Fruit fly (Drosophila melanogaster) whole organism, prepupa: ENCODE data around the gene cad.
A peak's percentile ranks its signal among the peaks of the same experiment; 100 is the strongest.

Experiments
- Blimp-1 ChIP-seq: fragments of 200-800 bp; sonication (Bioruptor generic); optimal IDR thresholded peaks from 3 replicates; lab custom pipeline; 2017; ENCODE audit warnings: missing biosample characterization, missing genetic modification characterization, mild to moderate bottlenecking, moderate library complexity, missing genetic modification reagents
- CG10631 ChIP-seq: fragments of 200-800 bp; sonication (Bioruptor generic); optimal IDR thresholded peaks from 2 replicates; lab custom pipeline; 2016; ENCODE audit warnings: missing biosample characterization, missing genetic modification characterization
- CG10669 ChIP-seq: fragments of 200-800 bp; sonication (Bioruptor generic); optimal IDR thresholded peaks from 3 replicates; lab custom pipeline; 2018; ENCODE audit warnings: missing biosample characterization, mild to moderate bottlenecking, missing genetic modification characterization, moderate library complexity
- CG11294 ChIP-seq: fragments of 200-800 bp; sonication (Bioruptor generic); IDR thresholded peaks from 2 replicates; pipeline ENCODE4 v1.3.6; 2022; ENCODE audit warnings: missing biosample characterization, missing genetic modification characterization
- CG11762 ChIP-seq: fragments of 200-800 bp; sonication (Bioruptor generic); optimal IDR thresholded peaks from 3 replicates; lab custom pipeline; 2016; ENCODE audit warnings: missing biosample characterization, missing genetic modification characterization; ENCODE audit not compliant: insufficient read depth
- CG11902 ChIP-seq: fragments of 200-800 bp; sonication (Bioruptor generic); optimal IDR thresholded peaks from 3 replicates; lab custom pipeline; 2016; ENCODE audit warnings: missing biosample characterization, missing genetic modification characterization
- CG15336 ChIP-seq: fragments of 200-800 bp; sonication (Bioruptor generic); IDR thresholded peaks from 2 replicates; pipeline ENCODE4 v1.3.6; 2022; ENCODE audit warnings: missing biosample characterization, missing genetic modification characterization
- CG1621 ChIP-seq: fragments of 200-800 bp; sonication (Bioruptor generic); optimal IDR thresholded peaks from 3 replicates; lab custom pipeline; 2018; ENCODE audit warnings: missing biosample characterization, mild to moderate bottlenecking, missing genetic modification characterization
- CG16779 ChIP-seq: fragments of 200-800 bp; sonication (Bioruptor generic); optimal IDR thresholded peaks from 3 replicates; lab custom pipeline; 2017; ENCODE audit warnings: missing biosample characterization, mild to moderate bottlenecking, missing genetic modification characterization
- CG3032 ChIP-seq: fragments of 200-800 bp; optimal IDR thresholded peaks from 2 replicates; lab custom pipeline; 2019; ENCODE audit warnings: missing biosample characterization, mild to moderate bottlenecking, missing genetic modification characterization, moderate library complexity
- CG31627 ChIP-seq: fragments of 200-800 bp; sonication (Bioruptor generic); optimal IDR thresholded peaks from 3 replicates; lab custom pipeline; 2016; ENCODE audit warnings: missing biosample characterization, missing genetic modification characterization
- CG32006 ChIP-seq: fragments of 200-800 bp; sonication (Bioruptor generic); optimal IDR thresholded peaks from 3 replicates; lab custom pipeline; 2017; ENCODE audit warnings: missing biosample characterization, mild to moderate bottlenecking, missing genetic modification characterization
- CG34406 ChIP-seq: fragments of 200-800 bp; sonication (Bioruptor generic); optimal IDR thresholded peaks from 3 replicates; lab custom pipeline; 2016; ENCODE audit warnings: missing biosample characterization, missing genetic modification characterization
- CG4318 ChIP-seq: fragments of 200-800 bp; sonication (Bioruptor generic); optimal IDR thresholded peaks from 3 replicates; lab custom pipeline; 2017; ENCODE audit warnings: missing biosample characterization, mild to moderate bottlenecking, missing genetic modification characterization
- CG6163 ChIP-seq: fragments of 200-800 bp; sonication (Bioruptor generic); IDR thresholded peaks from 3 replicates; pipeline ENCODE4 v1.3.6; 2022; ENCODE audit warnings: missing biosample characterization, missing genetic modification characterization
- CG6276 ChIP-seq: fragments of 200-800 bp; sonication (Bioruptor generic); optimal IDR thresholded peaks from 2 replicates; lab custom pipeline; 2017; ENCODE audit warnings: missing biosample characterization, mild to moderate bottlenecking, missing genetic modification characterization
- CG6808 ChIP-seq: fragments of 200-800 bp; sonication (Bioruptor generic); optimal IDR thresholded peaks from 3 replicates; lab custom pipeline; 2017; ENCODE audit warnings: missing biosample characterization, missing genetic modification characterization, mild to moderate bottlenecking, moderate library complexity, missing genetic modification reagents
- CG6854 ChIP-seq: fragments of 200-800 bp; sonication (Bioruptor generic); optimal IDR thresholded peaks from 2 replicates; lab custom pipeline; 2017; ENCODE audit warnings: missing biosample characterization, mild to moderate bottlenecking, missing genetic modification characterization
- CG7368 ChIP-seq: fragments of 200-800 bp; sonication (Bioruptor generic); optimal IDR thresholded peaks from 3 replicates; lab custom pipeline; 2016; ENCODE audit warnings: missing biosample characterization, missing genetic modification characterization
- CG8119 ChIP-seq: fragments of 200-800 bp; sonication (Bioruptor generic); IDR thresholded peaks from 3 replicates; pipeline ENCODE4 v1.3.6; 2022; ENCODE audit warnings: missing biosample characterization, missing genetic modification characterization
- CG8319 ChIP-seq: fragments of 200-800 bp; sonication (Bioruptor generic); optimal IDR thresholded peaks from 3 replicates; lab custom pipeline; 2016; ENCODE audit warnings: missing biosample characterization, missing genetic modification characterization
- CG8632 ChIP-seq: fragments of 200-800 bp; sonication (Bioruptor generic); optimal IDR thresholded peaks from 3 replicates; lab custom pipeline; 2016; ENCODE audit warnings: missing biosample characterization, missing genetic modification characterization
- CG9139 ChIP-seq: fragments of 200-800 bp; sonication (Bioruptor generic); optimal IDR thresholded peaks from 3 replicates; lab custom pipeline; 2017; ENCODE audit warnings: missing biosample characterization, mild to moderate bottlenecking, missing genetic modification characterization
- Eip93F ChIP-seq: fragments of 200-800 bp; sonication (Bioruptor generic); optimal IDR thresholded peaks from 2 replicates; lab custom pipeline; 2016; ENCODE audit warnings: missing biosample characterization, mild to moderate bottlenecking, missing genetic modification characterization
- Ets96B ChIP-seq: fragments of 200-800 bp; optimal IDR thresholded peaks from 2 replicates; lab custom pipeline; 2019; ENCODE audit warnings: missing biosample characterization, mild to moderate bottlenecking, missing genetic modification characterization, moderate library complexity
- Gug ChIP-seq: fragments of 200-800 bp; sonication (Bioruptor generic); IDR thresholded peaks from 2 replicates; pipeline ENCODE4 v1.3.6; 2022; ENCODE audit warnings: missing biosample characterization, missing genetic modification characterization
- Hr38 ChIP-seq: sonication (Bioruptor generic); optimal IDR thresholded peaks from 2 replicates; lab custom pipeline; 2016; ENCODE audit warnings: missing biosample characterization, missing genetic modification characterization
- Hr39 ChIP-seq: fragments of 200-800 bp; sonication (Bioruptor generic); optimal IDR thresholded peaks from 2 replicates; lab custom pipeline; 2016; ENCODE audit warnings: missing biosample characterization, missing genetic modification characterization
- Hr4 ChIP-seq: fragments of 200-800 bp; sonication (Bioruptor generic); optimal IDR thresholded peaks from 3 replicates; lab custom pipeline; 2016; ENCODE audit warnings: missing biosample characterization, missing genetic modification characterization
- Lpt ChIP-seq: fragments of 200-800 bp; sonication (Bioruptor generic); optimal IDR thresholded peaks from 3 replicates; lab custom pipeline; 2016; ENCODE audit warnings: missing biosample characterization, missing genetic modification characterization
- Met ChIP-seq: fragments of 200-800 bp; sonication (Bioruptor generic); optimal IDR thresholded peaks from 3 replicates; lab custom pipeline; 2016; ENCODE audit warnings: missing biosample characterization, missing genetic modification characterization
- Smox ChIP-seq: fragments of 200-800 bp; sonication (Bioruptor generic); optimal IDR thresholded peaks from 3 replicates; lab custom pipeline; 2016; ENCODE audit warnings: missing biosample characterization, missing genetic modification characterization
- Sox102F ChIP-seq: fragments of 200-800 bp; sonication (Bioruptor generic); optimal IDR thresholded peaks from 2 replicates; lab custom pipeline; 2016; ENCODE audit warnings: missing biosample characterization, mild to moderate bottlenecking, missing genetic modification characterization
- Sox14 ChIP-seq: fragments of 200-800 bp; sonication (Bioruptor generic); optimal IDR thresholded peaks from 3 replicates; lab custom pipeline; 2016; ENCODE audit warnings: missing biosample characterization, missing genetic modification characterization
- achi ChIP-seq: fragments of 200-800 bp; sonication (Bioruptor generic); optimal IDR thresholded peaks from 3 replicates; lab custom pipeline; 2016; ENCODE audit warnings: missing biosample characterization, missing genetic modification characterization
- acj6 ChIP-seq: fragments of 200-800 bp; sonication (Bioruptor generic); optimal IDR thresholded peaks from 3 replicates; lab custom pipeline; 2016; ENCODE audit warnings: missing biosample characterization, missing genetic modification characterization
- cyc ChIP-seq: fragments of 200-800 bp; sonication (Bioruptor generic); optimal IDR thresholded peaks from 3 replicates; lab custom pipeline; 2016; ENCODE audit warnings: missing biosample characterization, missing genetic modification characterization
- dac ChIP-seq: fragments of 200-800 bp; sonication (Bioruptor generic); optimal IDR thresholded peaks from 2 replicates; lab custom pipeline; 2017; ENCODE audit warnings: missing biosample characterization, mild to moderate bottlenecking, missing genetic modification characterization
- eg ChIP-seq: fragments of 200-800 bp; sonication (Bioruptor generic); IDR thresholded peaks from 3 replicates; pipeline ENCODE4 v1.3.6; 2022; ENCODE audit warnings: missing biosample characterization, missing genetic modification characterization
- esn ChIP-seq: fragments of 200-800 bp; sonication (Bioruptor generic); optimal IDR thresholded peaks from 2 replicates; lab custom pipeline; 2016; ENCODE audit warnings: missing biosample characterization, mild to moderate bottlenecking, missing genetic modification characterization, moderate library complexity
- fd59A ChIP-seq: fragments of 200-800 bp; sonication (Bioruptor generic); optimal IDR thresholded peaks from 2 replicates; lab custom pipeline; 2017; ENCODE audit warnings: missing biosample characterization, mild to moderate bottlenecking, missing genetic modification characterization, missing genetic modification reagents
- fd85E ChIP-seq: fragments of 200-800 bp; sonication (Bioruptor generic); optimal IDR thresholded peaks from 3 replicates; lab custom pipeline; 2016; ENCODE audit warnings: missing biosample characterization, missing genetic modification characterization
- fkh ChIP-seq: fragments of 200-800 bp; sonication (Bioruptor generic); optimal IDR thresholded peaks from 3 replicates; lab custom pipeline; 2017; ENCODE audit warnings: missing biosample characterization, mild to moderate bottlenecking, missing genetic modification characterization, moderate library complexity
- lz ChIP-seq: fragments of 200-800 bp; sonication (Bioruptor generic); optimal IDR thresholded peaks from 3 replicates; lab custom pipeline; 2016; ENCODE audit warnings: missing biosample characterization, missing genetic modification characterization
- net ChIP-seq: fragments of 200-800 bp; sonication (Bioruptor generic); optimal IDR thresholded peaks from 3 replicates; lab custom pipeline; 2016; ENCODE audit warnings: missing biosample characterization, missing genetic modification characterization
- salr ChIP-seq, 2 experiments: fragments of 200-800 bp; sonication (Bioruptor generic); optimal IDR thresholded peaks; 3 replicates each; lab custom pipeline; 2016 to 2018; ENCODE audit warnings: missing biosample characterization in 2 of 2, missing genetic modification characterization in 2 of 2, mild to moderate bottlenecking in 1 of 2
- spab ChIP-seq: fragments of 200-800 bp; sonication (Bioruptor generic); optimal IDR thresholded peaks from 2 replicates; lab custom pipeline; 2017; ENCODE audit warnings: missing biosample characterization, mild to moderate bottlenecking, missing genetic modification characterization, missing genetic modification reagents
- ss ChIP-seq, 2 experiments: fragments of 200-800 bp; sonication (Bioruptor generic); optimal IDR thresholded peaks; 2 replicates in 1 of 2; 3 replicates in 1 of 2; lab custom pipeline; 2017 to 2018; ENCODE audit warnings: mild to moderate bottlenecking in 2 of 2, missing biosample characterization in 2 of 2, missing genetic modification characterization in 2 of 2, moderate library complexity in 1 of 2
- svp ChIP-seq: fragments of 200-800 bp; sonication (Bioruptor generic); peaks from one replicate; lab custom pipeline; 2016; ENCODE audit warnings: missing biosample characterization, missing genetic modification characterization
- topi ChIP-seq: fragments of 200-800 bp; sonication (Bioruptor generic); optimal IDR thresholded peaks from 3 replicates; lab custom pipeline; 2016; ENCODE audit warnings: missing biosample characterization, missing genetic modification characterization

Gene cad

dm6 chr2L:20823196-20824105 is 52.9 kb downstream of the cad start:
- TF ChIP-seq CG6276 (GFP tag; lab: Kevin White, UChicago) = no peak
- TF ChIP-seq Blimp-1 (GFP tag; lab: Kevin White, UChicago) = no peak
- TF ChIP-seq dac (GFP tag; lab: Kevin White, UChicago) = peak; percentile 3
- peak; percentile 34 for TF ChIP-seq CG10631 (GFP tag; lab: Kevin White, UChicago)
- no peak; the same call in 1 of the 2 replicates for TF ChIP-seq CG15336 (GFP tag; lab: Robert Waterston, UW)
- no peak for TF ChIP-seq Smox
- TF ChIP-seq achi (GFP tag; lab: Kevin White, UChicago) = no peak
- peak; percentile 74 for TF ChIP-seq CG6854 (GFP tag; lab: Kevin White, UChicago)
- TF ChIP-seq fkh = no peak
- TF ChIP-seq CG11762 (GFP tag; lab: Kevin White, UChicago) = no peak
- no peak for TF ChIP-seq Met (GFP tag; lab: Kevin White, UChicago)
- TF ChIP-seq fd59A (GFP tag; lab: Kevin White, UChicago) = peak; percentile 32
- no peak for TF ChIP-seq CG10669 (GFP tag; lab: Kevin White, UChicago)
- TF ChIP-seq Hr4 = no peak
- peak; percentile 44 for TF ChIP-seq Sox14 (GFP tag; lab: Kevin White, UChicago)
- TF ChIP-seq CG11902 = no peak
- no peak for TF ChIP-seq eg (GFP tag; lab: Robert Waterston, UW)
- no peak for TF ChIP-seq CG34406 (GFP tag; lab: Kevin White, UChicago)
- peak; percentile 90 for TF ChIP-seq CG1621
- no peak for TF ChIP-seq CG31627 (GFP tag; lab: Kevin White, UChicago)
- TF ChIP-seq esn (GFP tag; lab: Kevin White, UChicago) = peak; percentile 20
- peak; percentile 89 for TF ChIP-seq Eip93F (GFP tag; lab: Kevin White, UChicago)
- no peak for TF ChIP-seq Hr39 (GFP tag; lab: Kevin White, UChicago)
- TF ChIP-seq CG6808 (GFP tag; lab: Kevin White, UChicago) = peak; percentile 99
- no peak for TF ChIP-seq Hr38 (GFP tag; lab: Kevin White, UChicago)
- peak; percentile 2 for TF ChIP-seq CG16779
- no peak for TF ChIP-seq CG8319 (GFP tag; lab: Kevin White, UChicago)
- peak; percentile 7 for TF ChIP-seq CG4318 (GFP tag; lab: Kevin White, UChicago)
- TF ChIP-seq Gug = peak; percentile 28; the same call in 1 of the 2 replicates
- TF ChIP-seq CG11294 = no peak
- TF ChIP-seq CG3032 (tag; lab: Kevin White, UChicago) = no peak
- TF ChIP-seq topi (GFP tag; lab: Kevin White, UChicago) = peak; percentile 19
- TF ChIP-seq lz (GFP tag; lab: Kevin White, UChicago) = no peak
- TF ChIP-seq CG8119 (GFP tag; lab: Robert Waterston, UW) = peak; percentile 40; the same call in 1 of the 3 replicates
- TF ChIP-seq CG8632 (GFP tag; lab: Kevin White, UChicago) = no peak
- TF ChIP-seq Lpt = no peak
- no peak for TF ChIP-seq CG7368 (GFP tag; lab: Kevin White, UChicago)
- TF ChIP-seq CG32006 (GFP tag; lab: Kevin White, UChicago) = peak; percentile 44
- TF ChIP-seq svp (GFP tag; lab: Kevin White, UChicago) = peak; percentile 93
- no peak for TF ChIP-seq net (GFP tag; lab: Kevin White, UChicago)
- TF ChIP-seq fd85E (GFP tag; lab: Kevin White, UChicago) = no peak
- peak in 1 of 2 experiments; percentile 18 for TF ChIP-seq salr (GFP tag; optimal IDR thresholded peaks at IDR 0.05; lab: Kevin White, UChicago)
- no peak for TF ChIP-seq Ets96B (tag; lab: Kevin White, UChicago)
- TF ChIP-seq cyc (GFP tag; lab: Kevin White, UChicago) = no peak
- peak; percentile 32 to 41 for TF ChIP-seq ss (GFP tag; optimal IDR thresholded peaks at IDR 0.05; lab: Kevin White, UChicago)
- peak; percentile 22 for TF ChIP-seq acj6 (GFP tag; lab: Kevin White, UChicago)
- TF ChIP-seq CG9139 = peak; percentile 56
- TF ChIP-seq Sox102F = peak; percentile 54
- TF ChIP-seq spab (GFP tag; lab: Kevin White, UChicago) = peak; percentile 11
- peak; percentile 73; the same call in 2 of the 3 replicates for TF ChIP-seq CG6163
